Fruit fly (Drosophila melanogaster): ENCODE measurements around the gene Dnaaf5.

Gene Dnaaf5

DNA sequence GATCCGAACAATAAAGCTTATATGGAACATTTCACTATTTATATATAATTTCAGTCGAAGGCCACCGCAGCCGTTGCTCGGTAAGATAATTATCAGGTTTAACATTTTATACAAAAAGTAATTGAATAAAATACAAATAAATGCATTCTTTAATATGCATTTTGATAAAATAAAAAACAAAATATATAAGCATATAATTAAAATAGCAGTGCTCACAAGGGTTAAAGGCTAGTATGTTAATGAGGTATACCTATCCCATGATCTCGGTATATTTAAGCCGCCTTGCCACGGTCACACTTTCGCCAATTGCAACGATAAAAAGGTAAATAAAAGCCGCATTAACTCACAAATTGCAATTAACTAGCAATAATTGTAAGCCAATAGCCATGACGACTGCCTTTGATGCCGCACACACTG is 52.8 kb downstream of the Dnaaf5 start, which contains the start of gene Polr2I (continued):
- TF ChIP-seq Mrtf (GFP tag; IDR thresholded peaks at IDR 0.05) (no peak), run (tag; optimal IDR thresholded peaks at IDR 0.05) (no peak), z (GFP tag; IDR thresholded peaks at IDR 0.05) (no peak), Doc2 (GFP tag; IDR thresholded peaks at IDR 0.05) (no peak), CG11723 (GFP tag; optimal IDR thresholded peaks at IDR 0.05) (no peak), Dll (GFP tag; IDR thresholded peaks at IDR 0.05; ENCODE audit: partially characterized antibody) (0 out of 4 replicates have a peak, but pooled peaks have one; percentile 49), h (optimal IDR thresholded peaks at IDR 0.05) (no peak), her (GFP tag; optimal IDR thresholded peaks at IDR 0.05) (no peak), CG17186 (GFP tag; optimal IDR thresholded peaks at IDR 0.05) (no peak), MBD-R2 (GFP tag; IDR thresholded peaks at IDR 0.05) (peak; percentile 73), D (optimal IDR thresholded peaks at IDR 0.05) (no peak), D (GFP tag; optimal IDR thresholded peaks at IDR 0.05) (no peak), Awh (GFP tag; IDR thresholded peaks at IDR 0.05) (no peak), al (GFP tag; IDR thresholded peaks at IDR 0.05) (no peak), Six4 (GFP tag; optimal IDR thresholded peaks at IDR 0.05) (no peak), gro (GFP tag; optimal IDR thresholded peaks at IDR 0.05) (no peak), CG18764 (GFP tag; optimal IDR thresholded peaks at IDR 0.05) (no peak), sd (tag; optimal IDR thresholded peaks at IDR 0.05) (no peak), sim (GFP tag; IDR thresholded peaks at IDR 0.05) (no peak), chinmo (GFP tag; IDR thresholded peaks at IDR 0.05; ENCODE audit: partially characterized antibody) (0 out of 4 replicates have a peak, but pooled peaks have one; percentile 23), CG14710 (tag; optimal IDR thresholded peaks at IDR 0.05) (peak; percentile 65), Tbp (GFP tag; optimal IDR thresholded peaks at IDR 0.05) (no peak), CG17361 (GFP tag; IDR thresholded peaks at IDR 0.05) (peak; percentile 81), HLH54F (GFP tag; optimal IDR thresholded peaks at IDR 0.05) (no peak), CG7372 (GFP tag; IDR thresholded peaks at IDR 0.05) (no peak), Hmx (GFP tag; optimal IDR thresholded peaks at IDR 0.05) (no peak), CG2678 (tag; optimal IDR thresholded peaks at IDR 0.05) (no peak), Spps (tag; optimal IDR thresholded peaks at IDR 0.05) (no peak), Antp (GFP tag; optimal IDR thresholded peaks at IDR 0.05) (no peak), gcm (GFP tag; optimal IDR thresholded peaks at IDR 0.05) (no peak), CG15479 (GFP tag; optimal IDR thresholded peaks at IDR 0.05) (no peak), CG14441 (GFP tag; IDR thresholded peaks at IDR 0.05) (no peak), Hand (GFP tag; optimal IDR thresholded peaks at IDR 0.05) (no peak), crc (GFP tag; optimal IDR thresholded peaks at IDR 0.05) (no peak), hth (optimal IDR thresholded peaks at IDR 0.05) (no peak), Rfx (GFP tag; IDR thresholded peaks at IDR 0.05) (peak; percentile 33; the same call in 1 of the 2 replicates), CG10147 (GFP tag; optimal IDR thresholded peaks at IDR 0.05) (no peak), tin (GFP tag; optimal IDR thresholded peaks at IDR 0.05) (peak; percentile 25), Hey (tag; optimal IDR thresholded peaks at IDR 0.05) (no peak), Nf-YA (GFP tag; IDR thresholded peaks at IDR 0.05) (no peak), Taf1 (GFP tag; IDR thresholded peaks at IDR 0.05) (no peak), CG17912 (GFP tag; optimal IDR thresholded peaks at IDR 0.05) (no peak), CG2129 (GFP tag; IDR thresholded peaks at IDR 0.05; ENCODE audit: partially characterized antibody) (no peak), tna (GFP tag; IDR thresholded peaks at IDR 0.05; ENCODE audit: partially characterized antibody) (no peak), pum (GFP tag; optimal IDR thresholded peaks at IDR 0.05) (no peak), CG6254 (GFP tag; optimal IDR thresholded peaks at IDR 0.05) (no peak), CG4854 (GFP tag; optimal IDR thresholded peaks at IDR 0.05) (no peak), YL-1 (GFP tag; optimal IDR thresholded peaks at IDR 0.05) (no peak), br (optimal IDR thresholded peaks at IDR 0.05) (no peak), lab (GFP tag; optimal IDR thresholded peaks at IDR 0.05) (no peak), Vsx1 (GFP tag; optimal IDR thresholded peaks at IDR 0.05) (no peak), twi (tag; optimal IDR thresholded peaks at IDR 0.05) (peak; percentile 15), CG13296 (GFP tag; optimal IDR thresholded peaks at IDR 0.05) (no peak)
